Worm (Caenorhabditis elegans) whole organism, L3 larva: Measurements from ENCODE around the gene spp-18.

Experiments
- R02D3.7 ChIP-seq: fragments of 150-350 bp; optimal IDR thresholded peaks from 2 replicates; lab custom pipeline; 2014; ENCODE audit warnings: missing biosample characterization, missing genetic modification characterization
- aly-2 ChIP-seq: fragments of 150-350 bp; optimal IDR thresholded peaks from 2 replicates; lab custom pipeline; 2014; ENCODE audit warnings: missing biosample characterization, missing genetic modification characterization
- ceh-9 ChIP-seq: sonication (generic microtip); optimal IDR thresholded peaks from 2 replicates; lab custom pipeline; 2018; ENCODE audit warnings: missing biosample characterization, missing genetic modification characterization
- lin-15B ChIP-seq: fragments of 150-350 bp; optimal IDR thresholded peaks from 2 replicates; lab custom pipeline; 2014; ENCODE audit warnings: missing biosample characterization, missing genetic modification characterization
- nhr-23 ChIP-seq: fragments of 150-350 bp; optimal IDR thresholded peaks from 2 replicates; lab custom pipeline; 2014; ENCODE audit warnings: missing biosample characterization, missing genetic modification reagents, missing genetic modification characterization
- nhr-76 ChIP-seq: fragments of 150-350 bp; sonication (generic microtip); optimal IDR thresholded peaks from 5 replicates; lab custom pipeline; 2014; ENCODE audit warnings: missing biosample characterization, missing genetic modification characterization
- nhr-77 ChIP-seq: fragments of 150-350 bp; optimal IDR thresholded peaks from 2 replicates; lab custom pipeline; 2014; ENCODE audit warnings: missing biosample characterization, missing genetic modification characterization
- skn-1 ChIP-seq: fragments of 150-350 bp; optimal IDR thresholded peaks from 2 replicates; lab custom pipeline; 2014; ENCODE audit warnings: missing biosample characterization, missing genetic modification characterization
- snpc-4 ChIP-seq: fragments of 150-350 bp; optimal IDR thresholded peaks from 2 replicates; lab custom pipeline; 2014; ENCODE audit warnings: missing biosample characterization, missing genetic modification characterization
- zag-1 ChIP-seq: fragments of 150-350 bp; optimal IDR thresholded peaks from 2 replicates; lab custom pipeline; 2014; ENCODE audit warnings: missing biosample characterization, missing genetic modification characterization

- TF ChIP-seq zag-1 = no peak
- TF ChIP-seq nhr-77 (tag; lab: Kevin White, UChicago) = no peak
- no peak for TF ChIP-seq ceh-9 (tag; lab: Kevin White, UChicago)
- no peak for TF ChIP-seq snpc-4 (tag; lab: Kevin White, UChicago)
- no peak for TF ChIP-seq aly-2
- no peak for TF ChIP-seq nhr-76
- no peak for TF ChIP-seq skn-1 (tag; lab: Kevin White, UChicago)
- TF ChIP-seq nhr-23 (tag; lab: Kevin White, UChicago) = peak; percentile 9
- TF ChIP-seq lin-15B (tag; lab: Kevin White, UChicago) = no peak
- TF ChIP-seq R02D3.7 = no peak
Measured at ce11 chrIV:9618015-9618414, 24.5 kb downstream of the spp-18 start.
